Worm (Caenorhabditis elegans) whole organism, L1 larva: ENCODE measurements around the gene ZC190.4.
A peak's percentile ranks its signal among the peaks of the same experiment; 100 is the strongest.

Source experiments
- C16A3.4 ChIP-seq: fragments of 150-350 bp; optimal IDR thresholded peaks from 2 replicates; lab custom pipeline; 2014; ENCODE audit warnings: missing biosample characterization, missing genetic modification characterization
- C34B4.2 ChIP-seq: sonication (generic microtip); optimal IDR thresholded peaks from 2 replicates; lab custom pipeline; 2017; ENCODE audit warnings: mild to moderate bottlenecking, missing genetic modification characterization, missing compliant biosample characterization
- F16B12.6 ChIP-seq: fragments of 150-350 bp; optimal IDR thresholded peaks from 2 replicates; lab custom pipeline; 2014; ENCODE audit warnings: missing biosample characterization, missing genetic modification characterization
- aha-1 ChIP-seq: fragments of 150-350 bp; optimal IDR thresholded peaks from 2 replicates; lab custom pipeline; 2014; ENCODE audit warnings: missing biosample characterization, missing genetic modification characterization
- alr-1 ChIP-seq: fragments of 200-800 bp; sonication (Bioruptor generic); optimal IDR thresholded peaks from 2 replicates; lab custom pipeline; 2018; ENCODE audit warnings: borderline replicate concordance, mild to moderate bottlenecking, missing genetic modification characterization, missing compliant biosample characterization
- aly-2 ChIP-seq: fragments of 150-350 bp; optimal IDR thresholded peaks from 2 replicates; lab custom pipeline; 2014; ENCODE audit warnings: missing biosample characterization, missing genetic modification characterization
- blmp-1 ChIP-seq: fragments of 150-350 bp; optimal IDR thresholded peaks from 2 replicates; lab custom pipeline; 2014; ENCODE audit warnings: missing biosample characterization, missing genetic modification characterization
- dsc-1 ChIP-seq: sonication (generic microtip); optimal IDR thresholded peaks from 2 replicates; lab custom pipeline; 2016; ENCODE audit warnings: mild to moderate bottlenecking, missing genetic modification characterization, missing compliant biosample characterization
- efl-1 ChIP-seq, 4 experiments: fragments of 150-350 bp; optimal IDR thresholded peaks in 3 of 4; peaks in 1 of 4; 1 replicate in 1 of 4; 2 replicates in 3 of 4; lab custom pipeline; 2014; ENCODE audit warnings: missing biosample characterization in 2 of 4, missing genetic modification characterization in 2 of 4, missing genetic modification reagents in 2 of 4
- elt-2 ChIP-seq: sonication (generic microtip); optimal IDR thresholded peaks from 2 replicates; lab custom pipeline; 2016; ENCODE audit warnings: missing genetic modification characterization, mild to moderate bottlenecking, inconsistent platforms, missing compliant biosample characterization, missing genetic modification reagents
- elt-3 ChIP-seq, 6 experiments: fragments of 150-350 bp in 1 of 6; sonication (generic microtip); optimal IDR thresholded peaks; 2 replicates each; lab custom pipeline; 2017 to 2018; ENCODE audit warnings: missing biosample characterization in 6 of 6, missing genetic modification characterization in 6 of 6, inconsistent platforms in 1 of 6
- fkh-10 ChIP-seq: sonication (generic microtip); optimal IDR thresholded peaks from 2 replicates; lab custom pipeline; 2017; ENCODE audit warnings: missing biosample characterization, missing genetic modification reagents, missing genetic modification characterization
- fkh-8 ChIP-seq: sonication (generic microtip); optimal IDR thresholded peaks from 2 replicates; lab custom pipeline; 2016; ENCODE audit warnings: mild to moderate bottlenecking, missing genetic modification characterization, missing compliant biosample characterization
- fos-1 ChIP-seq: fragments of 150-350 bp; optimal IDR thresholded peaks from 2 replicates; lab custom pipeline; 2014; ENCODE audit warnings: missing biosample characterization, missing genetic modification characterization
- hpl-2 ChIP-seq: fragments of 150-350 bp; optimal IDR thresholded peaks from 2 replicates; lab custom pipeline; 2014; ENCODE audit warnings: missing biosample characterization, missing genetic modification reagents, missing genetic modification characterization
- irx-1 ChIP-seq: sonication (generic microtip); optimal IDR thresholded peaks from 2 replicates; lab custom pipeline; 2016; ENCODE audit warnings: missing genetic modification characterization, missing compliant biosample characterization
- isw-1 ChIP-seq: fragments of 200-800 bp; sonication (Bioruptor generic); IDR thresholded peaks from 2 replicates; pipeline ENCODE4 v1.3.6; 2022; ENCODE audit warnings: missing genetic modification characterization, missing compliant biosample characterization
- jun-1 ChIP-seq: fragments of 150-350 bp; optimal IDR thresholded peaks from 2 replicates; lab custom pipeline; 2014; ENCODE audit warnings: missing biosample characterization, missing genetic modification reagents, missing genetic modification characterization
- lin-13 ChIP-seq: fragments of 150-350 bp; optimal IDR thresholded peaks from 2 replicates; lab custom pipeline; 2014; ENCODE audit warnings: missing biosample characterization, missing genetic modification reagents, missing genetic modification characterization
- lin-14 ChIP-seq: fragments of 200-800 bp; sonication (Bioruptor generic); optimal IDR thresholded peaks from 2 replicates; lab custom pipeline; 2018; ENCODE audit warnings: mild to moderate bottlenecking, missing genetic modification characterization, moderate library complexity, missing compliant biosample characterization
- lin-15B ChIP-seq: fragments of 150-350 bp; sonication (generic microtip); optimal IDR thresholded peaks from 3 replicates; lab custom pipeline; 2014; ENCODE audit warnings: missing biosample characterization, missing genetic modification characterization
- lin-35 ChIP-seq, 2 experiments: fragments of 150-350 bp; optimal IDR thresholded peaks; 2 replicates each; lab custom pipeline; 2014; ENCODE audit warnings: missing biosample characterization in 2 of 2, missing genetic modification characterization in 2 of 2, missing genetic modification reagents in 2 of 2
- lin-39 ChIP-seq: fragments of 150-350 bp; optimal IDR thresholded peaks from 2 replicates; lab custom pipeline; 2014; ENCODE audit warnings: missing biosample characterization, missing genetic modification reagents, missing genetic modification characterization
- lsy-2 ChIP-seq, 2 experiments: fragments of 150-350 bp; optimal IDR thresholded peaks; 2 replicates each; lab custom pipeline; 2014; ENCODE audit warnings: missing biosample characterization in 2 of 2, missing genetic modification characterization in 2 of 2
- mab-9 ChIP-seq: fragments of 200-800 bp; sonication (Bioruptor generic); IDR thresholded peaks from 2 replicates; pipeline ENCODE4 v1.3.6; 2022; ENCODE audit warnings: missing genetic modification reagents, missing genetic modification characterization, missing compliant biosample characterization
- mdl-1 ChIP-seq, 2 experiments: fragments of 150-350 bp; optimal IDR thresholded peaks; 2 replicates each; lab custom pipeline; 2014 to 2017; ENCODE audit warnings: missing biosample characterization in 2 of 2, missing genetic modification characterization in 2 of 2, inconsistent platforms in 1 of 2
- mef-2 ChIP-seq: fragments of 150-350 bp; optimal IDR thresholded peaks from 2 replicates; lab custom pipeline; 2014; ENCODE audit warnings: missing biosample characterization, missing genetic modification characterization
- mep-1 ChIP-seq: fragments of 150-350 bp; optimal IDR thresholded peaks from 2 replicates; lab custom pipeline; 2014; ENCODE audit warnings: missing biosample characterization, missing genetic modification characterization
- nhr-19 ChIP-seq: fragments of 200-800 bp; sonication (Bioruptor generic); conservative IDR thresholded peaks from 2 replicates; pipeline ENCODE4 v1.3.6; 2022; ENCODE audit warnings: missing genetic modification characterization, missing compliant biosample characterization
- nhr-20 ChIP-seq: sonication (generic microtip); optimal IDR thresholded peaks from 2 replicates; lab custom pipeline; 2016; ENCODE audit warnings: mild to moderate bottlenecking, missing genetic modification characterization, missing compliant biosample characterization
- nhr-28 ChIP-seq: fragments of 150-350 bp; optimal IDR thresholded peaks from 2 replicates; lab custom pipeline; 2014; ENCODE audit warnings: missing biosample characterization, missing genetic modification characterization
- nhr-47 ChIP-seq: sonication (generic microtip); optimal IDR thresholded peaks from 2 replicates; lab custom pipeline; 2016; ENCODE audit warnings: mild to moderate bottlenecking, missing genetic modification characterization, moderate library complexity, missing compliant biosample characterization
- nhr-71 ChIP-seq: sonication (generic microtip); optimal IDR thresholded peaks from 2 replicates; lab custom pipeline; 2016; ENCODE audit warnings: mild to moderate bottlenecking, missing genetic modification characterization, moderate library complexity, missing compliant biosample characterization
- nhr-77 ChIP-seq: fragments of 150-350 bp; optimal IDR thresholded peaks from 2 replicates; lab custom pipeline; 2014; ENCODE audit warnings: missing biosample characterization, missing genetic modification characterization
- nhr-85 ChIP-seq: sonication (generic microtip); peaks from one replicate; lab custom pipeline; 2016; ENCODE audit warnings: missing genetic modification characterization, inconsistent platforms, missing compliant biosample characterization
- nhr-90 ChIP-seq: sonication (generic microtip); optimal IDR thresholded peaks from 2 replicates; lab custom pipeline; 2016; ENCODE audit warnings: mild to moderate bottlenecking, missing genetic modification characterization, missing compliant biosample characterization; ENCODE audit not compliant: poor library complexity
- pax-3 ChIP-seq: fragments of 200-800 bp; sonication (Bioruptor generic); optimal IDR thresholded peaks from 2 replicates; lab custom pipeline; 2018; ENCODE audit warnings: mild to moderate bottlenecking, missing genetic modification characterization, moderate library complexity, missing compliant biosample characterization
- pqm-1 ChIP-seq: sonication (generic microtip); optimal IDR thresholded peaks from 3 replicates; lab custom pipeline; 2017; ENCODE audit warnings: missing biosample characterization, missing genetic modification characterization
- rnt-1 ChIP-seq: sonication (generic microtip); optimal IDR thresholded peaks from 2 replicates; lab custom pipeline; 2016; ENCODE audit warnings: mild to moderate bottlenecking, missing genetic modification characterization, moderate library complexity, missing compliant biosample characterization
- snu-23 ChIP-seq: sonication (generic microtip); optimal IDR thresholded peaks from 2 replicates; lab custom pipeline; 2016; ENCODE audit warnings: missing genetic modification characterization, missing compliant biosample characterization
- sptf-1 ChIP-seq: fragments of 150-350 bp; optimal IDR thresholded peaks from 2 replicates; lab custom pipeline; 2014; ENCODE audit warnings: missing biosample characterization, missing genetic modification characterization
- tbx-2 ChIP-seq: sonication (generic microtip); optimal IDR thresholded peaks from 2 replicates; lab custom pipeline; 2016; ENCODE audit warnings: missing genetic modification characterization, missing compliant biosample characterization
- unc-130 ChIP-seq: fragments of 150-350 bp; optimal IDR thresholded peaks from 2 replicates; lab custom pipeline; 2017; ENCODE audit warnings: missing biosample characterization, missing genetic modification characterization, inconsistent platforms
- unc-86 ChIP-seq: sonication (generic microtip); optimal IDR thresholded peaks from 2 replicates; lab custom pipeline; 2016; ENCODE audit warnings: missing genetic modification characterization, missing compliant biosample characterization
- unc-98 ChIP-seq: fragments of 200-800 bp; sonication (Bioruptor generic); IDR thresholded peaks from 2 replicates; pipeline ENCODE4 v1.3.6; 2022; ENCODE audit warnings: missing genetic modification characterization, missing compliant biosample characterization
- zag-1 ChIP-seq: fragments of 150-350 bp; optimal IDR thresholded peaks from 2 replicates; lab custom pipeline; 2014; ENCODE audit warnings: missing biosample characterization, missing genetic modification characterization
- ztf-4 ChIP-seq: fragments of 150-350 bp; optimal IDR thresholded peaks from 2 replicates; lab custom pipeline; 2014; ENCODE audit warnings: missing biosample characterization, missing genetic modification characterization

Gene ZC190.4

ce11 chrV:8660475-8660874 lies 5.4 kb upstream of the ZC190.4 start:
- no peak for TF ChIP-seq fkh-10 (GFP tag; lab: Kevin White, UChicago)
- TF ChIP-seq nhr-71 (tag; lab: Kevin White, UChicago), result peak; percentile 1
- no peak for TF ChIP-seq alr-1 (tag; lab: Kevin White, UChicago)
- TF ChIP-seq nhr-85 (tag; lab: Kevin White, UChicago), result peak; percentile 73
- no peak for TF ChIP-seq efl-1 (optimal IDR thresholded peaks at IDR 0.05; lab: Kevin White, UChicago)
- peak in 1 of 2 experiments; percentile 82 for TF ChIP-seq efl-1 (GFP tag; optimal IDR thresholded peaks at IDR 0.05 in 1 of 2; lab: Kevin White, UChicago)
- TF ChIP-seq mab-9 (GFP tag; lab: Robert Waterston, UW), result no peak
- no peak for TF ChIP-seq C34B4.2
- TF ChIP-seq fos-1 (tag; lab: Kevin White, UChicago), result no peak
- peak; percentile 41 for TF ChIP-seq lin-14 (GFP tag; lab: Kevin White, UChicago)
- TF ChIP-seq blmp-1, result peak; percentile 73
- TF ChIP-seq pax-3, result no peak
- TF ChIP-seq unc-98 (GFP tag; lab: Robert Waterston, UW), result no peak
- TF ChIP-seq fkh-8 (tag; lab: Kevin White, UChicago), result no peak
- no peak for TF ChIP-seq lsy-2 (tag; optimal IDR thresholded peaks at IDR 0.05; lab: Kevin White, UChicago)
- TF ChIP-seq nhr-90 (tag; lab: Kevin White, UChicago), result no peak
- no peak for TF ChIP-seq isw-1 (GFP tag; lab: Robert Waterston, UW)
- TF ChIP-seq irx-1 (tag; lab: Kevin White, UChicago), result no peak
- TF ChIP-seq rnt-1 (tag; lab: Kevin White, UChicago), result peak; percentile 22
- no peak for TF ChIP-seq nhr-47 (tag; lab: Kevin White, UChicago)
- TF ChIP-seq, all 84 proteins: peak for 6

ce11 chrV:8661241-8661954 lies 4.5 kb upstream of the ZC190.4 start:
- no peak for TF ChIP-seq aha-1 (tag; lab: Kevin White, UChicago)
- TF ChIP-seq lin-39 (tag; lab: Kevin White, UChicago), result no peak
- no peak for TF ChIP-seq C34B4.2
- TF ChIP-seq nhr-28 (tag; lab: Kevin White, UChicago), result no peak
- TF ChIP-seq nhr-19, result 0 out of 2 replicates have a peak, but pooled peaks have one; percentile 14
- TF ChIP-seq C16A3.4, result no peak
- TF ChIP-seq jun-1 (tag; lab: Kevin White, UChicago), result peak; percentile 23
- TF ChIP-seq isw-1 (GFP tag; lab: Robert Waterston, UW), result no peak
- peak in 1 of 2 experiments; percentile 17 for TF ChIP-seq lsy-2 (tag; optimal IDR thresholded peaks at IDR 0.05; lab: Kevin White, UChicago)
- TF ChIP-seq pqm-1, result peak; percentile 52
- TF ChIP-seq elt-3 (tag; optimal IDR thresholded peaks at IDR 0.05; lab: Kevin White, UChicago), result peak in 3 of 6 experiments; percentile 24 to 61 (median 25)
- TF ChIP-seq lin-14 (GFP tag; lab: Kevin White, UChicago), result peak; percentile 67
- peak; percentile 11 for TF ChIP-seq unc-130
- peak; percentile 19 for TF ChIP-seq mep-1 (tag; lab: Kevin White, UChicago)
- no peak for TF ChIP-seq zag-1 (tag; lab: Kevin White, UChicago)
- no peak for TF ChIP-seq hpl-2 (GFP tag; lab: Kevin White, UChicago)
- peak; percentile 93 for TF ChIP-seq blmp-1
- TF ChIP-seq snu-23 (GFP tag; lab: Kevin White, UChicago), result peak; percentile 54
- peak; percentile 66 for TF ChIP-seq irx-1 (tag; lab: Kevin White, UChicago)
- no peak for TF ChIP-seq mab-9 (GFP tag; lab: Robert Waterston, UW)
- TF ChIP-seq nhr-71 (tag; lab: Kevin White, UChicago), result peak; percentile 40
- TF ChIP-seq tbx-2 (tag; lab: Kevin White, UChicago), result no peak
- peak; percentile 51 for TF ChIP-seq nhr-20 (tag; lab: Kevin White, UChicago)
- TF ChIP-seq fkh-10 (GFP tag; lab: Kevin White, UChicago), result no peak
- no peak for TF ChIP-seq sptf-1 (tag; lab: Kevin White, UChicago)
- peak; percentile 28 for TF ChIP-seq nhr-90 (tag; lab: Kevin White, UChicago)
- TF ChIP-seq aly-2 (tag; lab: Kevin White, UChicago), result no peak
- no peak for TF ChIP-seq unc-86 (tag; lab: Kevin White, UChicago)
- TF ChIP-seq rnt-1 (tag; lab: Kevin White, UChicago), result peak; percentile 22
- TF ChIP-seq lin-35 (GFP tag; optimal IDR thresholded peaks at IDR 0.05; lab: Kevin White, UChicago), result no peak
- TF ChIP-seq F16B12.6 (tag; lab: Kevin White, UChicago), result no peak
- no peak for TF ChIP-seq ztf-4 (tag; lab: Kevin White, UChicago)
- TF ChIP-seq elt-2 (tag; lab: Kevin White, UChicago), result peak; percentile 91
- TF ChIP-seq dsc-1, result no peak
- no peak for TF ChIP-seq fkh-8 (tag; lab: Kevin White, UChicago)
- no peak for TF ChIP-seq lin-15B
- TF ChIP-seq nhr-77 (tag; lab: Kevin White, UChicago), result no peak
- peak in 1 of 2 experiments; percentile 21 for TF ChIP-seq mdl-1 (tag; optimal IDR thresholded peaks at IDR 0.05; lab: Kevin White, UChicago)
- TF ChIP-seq efl-1 (optimal IDR thresholded peaks at IDR 0.05; lab: Kevin White, UChicago), result no peak
- peak in 1 of 2 experiments; percentile 89 for TF ChIP-seq efl-1 (GFP tag; optimal IDR thresholded peaks at IDR 0.05 in 1 of 2; lab: Kevin White, UChicago)
- TF ChIP-seq lin-13 (GFP tag; lab: Kevin White, UChicago), result no peak
- no peak for TF ChIP-seq mef-2 (tag; lab: Kevin White, UChicago)
